Worm (Caenorhabditis elegans) whole organism, L3 larva: ENCODE results near the gene epg-4.

Experiments used
- R02D3.7 ChIP-seq: fragments of 150-350 bp; optimal IDR thresholded peaks from 2 replicates; lab custom pipeline; 2014; ENCODE audit warnings: missing biosample characterization, missing genetic modification characterization
- ZK546.5 ChIP-seq: sonication (generic microtip); optimal IDR thresholded peaks from 2 replicates; lab custom pipeline; 2017; ENCODE audit warnings: missing biosample characterization, missing genetic modification characterization
- ama-1 ChIP-seq: fragments of 150-350 bp; optimal IDR thresholded peaks from 2 replicates; lab custom pipeline; 2018
- ceh-16 ChIP-seq: sonication (generic microtip); optimal IDR thresholded peaks from 2 replicates; lab custom pipeline; 2017; ENCODE audit warnings: missing biosample characterization, missing genetic modification characterization
- ceh-28 ChIP-seq: fragments of 150-350 bp; optimal IDR thresholded peaks from 2 replicates; lab custom pipeline; 2014; ENCODE audit warnings: missing biosample characterization, missing genetic modification reagents, missing genetic modification characterization
- ceh-82 ChIP-seq: fragments of 150-350 bp; optimal IDR thresholded peaks from 2 replicates; lab custom pipeline; 2014; ENCODE audit warnings: missing biosample characterization, missing genetic modification characterization
- daf-12 ChIP-seq: fragments of 150-350 bp; optimal IDR thresholded peaks from 2 replicates; lab custom pipeline; 2014; ENCODE audit warnings: missing biosample characterization, missing genetic modification reagents, missing genetic modification characterization
- egl-27 ChIP-seq: sonication (generic microtip); optimal IDR thresholded peaks from 4 replicates; lab custom pipeline; 2017; ENCODE audit warnings: missing biosample characterization, missing genetic modification reagents, missing genetic modification characterization
- egl-5 ChIP-seq: fragments of 150-350 bp; optimal IDR thresholded peaks from 2 replicates; lab custom pipeline; 2017; ENCODE audit warnings: missing biosample characterization, missing genetic modification reagents, missing genetic modification characterization, inconsistent platforms
- elt-2 ChIP-seq: sonication (generic microtip); optimal IDR thresholded peaks from 2 replicates; lab custom pipeline; 2016; ENCODE audit warnings: missing genetic modification reagents, mild to moderate bottlenecking, missing genetic modification characterization, missing compliant biosample characterization
- elt-3 ChIP-seq, 3 experiments: fragments of 150-350 bp in 1 of 3; sonication (generic microtip) in 2 of 3; optimal IDR thresholded peaks; 2 replicates in 2 of 3; 4 replicates in 1 of 3; lab custom pipeline; 2014 to 2017; ENCODE audit warnings: missing biosample characterization in 3 of 3, missing genetic modification characterization in 3 of 3
- fkh-10 ChIP-seq: sonication (generic microtip); optimal IDR thresholded peaks from 2 replicates; lab custom pipeline; 2017; ENCODE audit warnings: missing biosample characterization, missing genetic modification reagents, missing genetic modification characterization
- fkh-2 ChIP-seq: fragments of 150-350 bp; optimal IDR thresholded peaks from 2 replicates; lab custom pipeline; 2014; ENCODE audit warnings: missing biosample characterization, missing genetic modification reagents, missing genetic modification characterization
- fos-1 ChIP-seq: fragments of 150-350 bp; optimal IDR thresholded peaks from 2 replicates; lab custom pipeline; 2014; ENCODE audit warnings: missing biosample characterization, missing genetic modification characterization
- hmg-11 ChIP-seq: sonication (generic microtip); optimal IDR thresholded peaks from 2 replicates; lab custom pipeline; 2016; ENCODE audit warnings: missing genetic modification characterization, missing compliant biosample characterization
- lin-15B ChIP-seq: fragments of 150-350 bp; optimal IDR thresholded peaks from 2 replicates; lab custom pipeline; 2014; ENCODE audit warnings: missing biosample characterization, missing genetic modification characterization
- lin-39 ChIP-seq: fragments of 150-350 bp; optimal IDR thresholded peaks from 2 replicates; lab custom pipeline; 2018; ENCODE audit warnings: missing biosample characterization, missing genetic modification reagents, missing genetic modification characterization
- mdl-1 ChIP-seq: fragments of 150-350 bp; optimal IDR thresholded peaks from 2 replicates; lab custom pipeline; 2014; ENCODE audit warnings: missing biosample characterization, missing genetic modification characterization
- mml-1 ChIP-seq: fragments of 150-350 bp; sonication (generic microtip); optimal IDR thresholded peaks from 3 replicates; lab custom pipeline; 2014; ENCODE audit warnings: missing biosample characterization, missing genetic modification characterization
- nfya-1 ChIP-seq: sonication (generic microtip); optimal IDR thresholded peaks from 2 replicates; lab custom pipeline; 2017; ENCODE audit warnings: missing genetic modification characterization, mild to moderate bottlenecking, missing compliant biosample characterization, antibody characterized with exemption, moderate library complexity; ENCODE audit not compliant: insufficient read depth
- nhr-11 ChIP-seq: fragments of 150-350 bp; optimal IDR thresholded peaks from 2 replicates; lab custom pipeline; 2014; ENCODE audit warnings: missing biosample characterization, missing genetic modification characterization
- nhr-12 ChIP-seq: fragments of 150-350 bp; optimal IDR thresholded peaks from 2 replicates; lab custom pipeline; 2014; ENCODE audit warnings: missing biosample characterization, missing genetic modification characterization
- nhr-23 ChIP-seq: fragments of 150-350 bp; optimal IDR thresholded peaks from 2 replicates; lab custom pipeline; 2014; ENCODE audit warnings: missing biosample characterization, missing genetic modification reagents, missing genetic modification characterization
- nhr-25 ChIP-seq: sonication (generic microtip); optimal IDR thresholded peaks from 2 replicates; lab custom pipeline; 2017; ENCODE audit warnings: missing biosample characterization, missing genetic modification characterization
- nhr-28 ChIP-seq: fragments of 150-350 bp; optimal IDR thresholded peaks from 2 replicates; lab custom pipeline; 2014; ENCODE audit warnings: missing biosample characterization, missing genetic modification characterization
- nhr-43 ChIP-seq: sonication (generic microtip); optimal IDR thresholded peaks from 2 replicates; lab custom pipeline; 2016; ENCODE audit warnings: mild to moderate bottlenecking, missing genetic modification characterization, missing compliant biosample characterization; ENCODE audit not compliant: poor library complexity, severe bottlenecking
- nhr-67 ChIP-seq: fragments of 150-350 bp; optimal IDR thresholded peaks from 2 replicates; lab custom pipeline; 2014; ENCODE audit warnings: missing biosample characterization, missing genetic modification characterization
- nhr-76 ChIP-seq: fragments of 150-350 bp; sonication (generic microtip); optimal IDR thresholded peaks from 5 replicates; lab custom pipeline; 2014; ENCODE audit warnings: missing biosample characterization, missing genetic modification characterization
- nhr-77 ChIP-seq: fragments of 150-350 bp; optimal IDR thresholded peaks from 2 replicates; lab custom pipeline; 2014; ENCODE audit warnings: missing biosample characterization, missing genetic modification characterization
- pha-4 ChIP-seq: fragments of 150-350 bp; optimal IDR thresholded peaks from 2 replicates; lab custom pipeline; 2014; ENCODE audit warnings: missing biosample characterization, missing genetic modification reagents, missing genetic modification characterization
- pqm-1 ChIP-seq: fragments of 150-350 bp; optimal IDR thresholded peaks from 2 replicates; lab custom pipeline; 2017; ENCODE audit warnings: missing biosample characterization, missing genetic modification characterization, inconsistent platforms
- sea-2 ChIP-seq: fragments of 150-350 bp; sonication (generic microtip); optimal IDR thresholded peaks from 4 replicates; lab custom pipeline; 2014; ENCODE audit warnings: missing biosample characterization, missing genetic modification reagents, missing genetic modification characterization
- skn-1 ChIP-seq: fragments of 150-350 bp; optimal IDR thresholded peaks from 2 replicates; lab custom pipeline; 2014; ENCODE audit warnings: missing biosample characterization, missing genetic modification characterization
- snpc-4 ChIP-seq: fragments of 150-350 bp; optimal IDR thresholded peaks from 2 replicates; lab custom pipeline; 2014; ENCODE audit warnings: missing biosample characterization, missing genetic modification characterization
- tbx-2 ChIP-seq: sonication (generic microtip); optimal IDR thresholded peaks from 2 replicates; lab custom pipeline; 2016; ENCODE audit warnings: mild to moderate bottlenecking, missing genetic modification characterization, missing compliant biosample characterization
- zag-1 ChIP-seq: fragments of 150-350 bp; optimal IDR thresholded peaks from 2 replicates; lab custom pipeline; 2014; ENCODE audit warnings: missing biosample characterization, missing genetic modification characterization
- ztf-11 ChIP-seq: fragments of 150-350 bp; optimal IDR thresholded peaks from 2 replicates; lab custom pipeline; 2014; ENCODE audit warnings: missing biosample characterization, missing genetic modification characterization
- ztf-4 ChIP-seq: fragments of 150-350 bp; optimal IDR thresholded peaks from 2 replicates; lab custom pipeline; 2014; ENCODE audit warnings: missing biosample characterization, missing genetic modification characterization

Gene epg-4

DNA sequence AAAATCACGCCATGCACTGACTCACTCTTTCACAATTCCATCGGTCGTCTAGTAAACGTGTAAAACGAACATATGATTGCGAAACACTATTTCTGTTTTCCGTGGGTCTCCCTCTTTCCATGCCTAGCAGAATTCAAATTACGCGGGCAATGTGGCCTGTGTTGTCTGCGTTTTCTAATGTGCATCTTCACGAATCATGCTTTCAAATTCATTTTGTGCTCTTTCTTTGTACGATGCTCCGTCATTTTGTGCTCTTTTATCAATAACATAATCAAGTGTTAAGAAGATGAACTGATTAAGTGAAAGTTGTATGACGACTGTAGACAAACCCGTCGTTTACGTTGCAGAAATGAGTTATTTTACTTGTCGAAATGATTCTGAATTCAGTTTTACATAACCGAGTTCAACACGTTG, 16.1 kb upstream of the epg-4 start (continued):
- no peak for TF ChIP-seq mml-1 (tag; lab: Kevin White, UChicago)
- TF ChIP-seq, all 47 proteins: peak for 14

DNA sequence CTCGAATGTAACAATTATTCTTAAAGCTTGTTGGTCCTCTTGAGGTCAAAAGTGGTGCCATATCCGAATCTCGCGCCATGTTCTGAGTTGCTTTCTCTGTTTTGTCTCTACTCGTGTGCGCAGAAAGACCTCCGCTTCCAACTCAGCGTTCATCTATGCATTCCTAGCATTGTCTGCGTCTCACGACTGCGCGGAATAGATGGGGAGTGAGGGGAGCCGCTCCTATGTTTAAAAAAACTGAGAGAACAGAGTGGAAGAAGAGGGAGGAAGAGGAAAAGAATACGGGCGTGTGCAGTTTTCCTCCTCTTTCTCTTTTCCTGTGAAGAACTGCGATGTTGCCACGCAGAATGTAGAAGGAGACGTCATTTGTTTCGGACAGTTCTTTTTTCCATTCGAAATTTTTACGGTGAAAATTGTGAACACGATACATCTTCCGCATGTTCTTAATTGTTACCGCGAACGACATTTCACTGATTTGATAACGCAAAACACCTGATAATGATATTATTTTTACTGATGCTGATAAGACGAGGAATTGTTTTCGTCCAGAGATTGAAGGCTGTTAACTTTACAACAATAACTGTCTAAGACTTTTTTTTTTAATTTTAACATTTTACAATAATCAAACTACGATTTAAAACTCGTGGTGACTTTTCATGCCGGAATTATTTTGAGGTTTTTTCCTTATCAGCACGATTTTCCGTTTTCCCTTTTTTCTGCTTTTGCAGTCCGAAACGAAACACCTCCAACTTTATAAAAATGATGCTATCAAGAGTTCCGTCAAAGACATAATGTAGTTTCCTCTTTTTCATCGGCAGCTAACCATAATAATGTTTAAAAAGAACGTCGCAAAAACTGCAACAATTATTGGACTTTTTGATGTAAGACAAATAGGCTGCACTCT, 15.1 kb upstream of the epg-4 start:
- TF ChIP-seq skn-1 (tag; lab: Kevin White, UChicago) (no peak), fkh-10 (GFP tag; lab: Kevin White, UChicago) (peak; percentile 23), nhr-12 (tag; lab: Kevin White, UChicago) (no peak), lin-39 (tag; lab: Kevin White, UChicago) (peak; percentile 68), elt-3 (tag; optimal IDR thresholded peaks at IDR 0.05; lab: Kevin White, UChicago) (no peak), nfya-1 (peak; percentile 77), ZK546.5 (tag; lab: Kevin White, UChicago) (no peak), ceh-82 (tag; lab: Kevin White, UChicago) (no peak), nhr-77 (tag; lab: Kevin White, UChicago) (no peak), daf-12 (no peak), lin-15B (tag; lab: Kevin White, UChicago) (peak; percentile 74), hmg-11 (tag; lab: Kevin White, UChicago) (peak; percentile 91), egl-27 (tag; lab: Kevin White, UChicago) (peak; percentile 54), ceh-28 (tag; lab: Kevin White, UChicago) (no peak), ztf-11 (tag; lab: Kevin White, UChicago) (no peak), R02D3.7 (tag; lab: Kevin White, UChicago) (no peak), elt-2 (tag; lab: Kevin White, UChicago) (peak; percentile 91), pqm-1 (tag; lab: Kevin White, UChicago) (peak; percentile 65), pha-4 (tag; lab: Kevin White, UChicago) (peak; percentile 51), mdl-1 (no peak)

DNA sequence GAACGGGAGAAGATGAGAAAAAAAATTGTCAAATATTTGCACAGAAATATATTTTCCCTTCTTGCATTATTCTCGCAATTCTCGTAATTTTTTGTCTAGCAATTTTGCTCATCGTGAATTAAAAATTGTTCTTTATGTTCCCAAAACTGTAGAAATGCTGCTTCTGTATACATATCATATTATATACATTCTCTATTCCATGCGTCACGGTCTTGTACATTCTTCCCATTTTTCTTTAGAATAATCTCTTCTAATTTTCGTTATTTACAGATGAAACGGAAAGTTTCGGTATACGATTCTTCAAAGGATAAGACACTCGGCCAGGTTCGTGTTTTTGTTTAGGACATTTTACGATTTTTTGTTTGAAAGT, 14.4 kb upstream of the epg-4 start, which contains the start of gene acs-4:
acs-4 (plus strand) TSS at position 271 of the 370 bp plus-strand sequence.
- TF ChIP-seq ztf-4 = no peak
- no peak for TF ChIP-seq R02D3.7 (tag; lab: Kevin White, UChicago)
- TF ChIP-seq zag-1 (tag; lab: Kevin White, UChicago) = no peak
- TF ChIP-seq ZK546.5 (tag; lab: Kevin White, UChicago) = no peak

DNA sequence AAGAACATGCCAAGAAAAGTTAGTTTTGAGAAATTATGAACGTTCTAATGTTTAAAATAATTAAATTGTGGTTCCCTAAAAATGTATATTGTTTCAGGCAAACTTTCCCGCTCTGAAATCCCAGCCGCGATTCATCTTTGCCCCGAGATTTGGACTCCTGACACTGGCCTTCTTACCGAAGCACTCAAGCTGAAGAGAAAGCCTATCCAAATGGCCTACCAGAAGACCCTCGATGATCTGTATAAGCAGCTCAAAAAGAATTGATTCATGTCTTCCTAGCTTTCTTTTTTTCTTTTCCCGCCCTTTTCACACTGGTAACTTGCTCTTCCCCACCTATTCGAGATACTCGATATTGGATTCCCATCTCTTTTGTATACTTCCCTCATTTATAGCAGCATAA, 11.9 kb upstream of the epg-4 start:
- TF ChIP-seq ceh-28 (tag; lab: Kevin White, UChicago) = no peak
- TF ChIP-seq pqm-1 (tag; lab: Kevin White, UChicago) = no peak
- no peak for TF ChIP-seq nhr-28 (tag; lab: Kevin White, UChicago)
- no peak for TF ChIP-seq nhr-12 (tag; lab: Kevin White, UChicago)
- TF ChIP-seq egl-5 = no peak
- TF ChIP-seq hmg-11 (tag; lab: Kevin White, UChicago) = no peak
- no peak for TF ChIP-seq egl-27 (tag; lab: Kevin White, UChicago)
- no peak for TF ChIP-seq nhr-11
- no peak for TF ChIP-seq snpc-4 (tag; lab: Kevin White, UChicago)
- TF ChIP-seq fos-1 (tag; lab: Kevin White, UChicago) = no peak
- no peak for TF ChIP-seq tbx-2 (tag; lab: Kevin White, UChicago)
- TF ChIP-seq ama-1 (lab: Kevin White, UChicago) = no peak
- TF ChIP-seq lin-15B (tag; lab: Kevin White, UChicago) = no peak
- TF ChIP-seq fkh-2 (tag; lab: Kevin White, UChicago) = no peak
- no peak for TF ChIP-seq nhr-23 (tag; lab: Kevin White, UChicago)
- TF ChIP-seq fkh-10 (GFP tag; lab: Kevin White, UChicago) = no peak
- no peak for TF ChIP-seq sea-2 (GFP tag; lab: Kevin White, UChicago)
- TF ChIP-seq skn-1 (tag; lab: Kevin White, UChicago) = no peak

DNA sequence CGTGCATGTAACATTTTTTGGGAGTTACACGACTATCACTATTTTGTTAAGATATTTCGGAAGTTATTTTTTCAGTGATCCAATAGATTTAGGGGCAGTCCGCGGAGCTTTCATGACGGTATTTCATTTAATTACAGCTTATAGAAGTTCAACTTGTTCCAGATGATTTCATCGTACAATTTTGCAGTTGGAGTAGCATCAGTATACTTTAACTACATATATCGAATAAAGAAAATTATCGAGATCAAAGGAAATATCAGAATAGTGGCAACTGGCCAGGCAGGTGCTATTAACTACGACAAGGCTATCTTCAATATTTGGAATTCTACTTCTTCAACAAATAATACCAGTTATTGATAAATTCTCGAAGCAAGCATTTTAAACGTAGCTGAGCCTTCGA, 3.5 kb upstream of the epg-4 start:
- TF ChIP-seq ceh-28 (tag; lab: Kevin White, UChicago) (no peak), ztf-4 (no peak), nhr-43 (no peak), nhr-67 (tag; lab: Kevin White, UChicago) (no peak), lin-15B (tag; lab: Kevin White, UChicago) (no peak), snpc-4 (tag; lab: Kevin White, UChicago) (no peak), nhr-76 (tag; lab: Kevin White, UChicago) (no peak), nhr-25 (tag; lab: Kevin White, UChicago) (no peak), ztf-11 (tag; lab: Kevin White, UChicago) (no peak), tbx-2 (tag; lab: Kevin White, UChicago) (no peak), nhr-23 (tag; lab: Kevin White, UChicago) (no peak), ceh-16 (tag; lab: Kevin White, UChicago) (no peak), fkh-10 (GFP tag; lab: Kevin White, UChicago) (no peak), sea-2 (GFP tag; lab: Kevin White, UChicago) (no peak)
